Fruit fly (Drosophila melanogaster): ENCODE data around the gene Cen.

Gene Cen

dm6 chr2L:20645394-20645869, 36.2 kb downstream of the Cen start, which contains the start of the genes phr6-4 and CG2608 (continued):
- TF ChIP-seq Antp (GFP tag; optimal IDR thresholded peaks at IDR 0.05) (peak; percentile 76), Adf1 (GFP tag; IDR thresholded peaks at IDR 0.05) (peak; percentile 56), hbn (GFP tag; IDR thresholded peaks at IDR 0.05; ENCODE audit: partially characterized antibody) (no peak), Awh (GFP tag; IDR thresholded peaks at IDR 0.05) (peak; percentile 72), CG3726 (GFP tag; IDR thresholded peaks at IDR 0.05) (peak; percentile 63; the same call in 1 of the 3 replicates), CG15514 (GFP tag; optimal IDR thresholded peaks at IDR 0.05) (peak; percentile 87), CG32772 (GFP tag; IDR thresholded peaks at IDR 0.05) (peak; percentile 83), Ada2b (GFP tag; IDR thresholded peaks at IDR 0.05) (peak; percentile 81), CG31388 (GFP tag; optimal IDR thresholded peaks at IDR 0.05) (peak; percentile 69), ems (GFP tag; optimal IDR thresholded peaks at IDR 0.05) (peak; percentile 87), croc (GFP tag; conservative IDR thresholded peaks at IDR 0.05) (peak; percentile 83), CG3407 (GFP tag; optimal IDR thresholded peaks at IDR 0.05) (peak; percentile 84), CG12071 (GFP tag; optimal IDR thresholded peaks at IDR 0.05) (peak; percentile 85), nom (GFP tag; optimal IDR thresholded peaks at IDR 0.05) (peak; percentile 86), CG6654 (GFP tag; optimal IDR thresholded peaks at IDR 0.05) (peak; percentile 76), CG16813 (GFP tag; IDR thresholded peaks at IDR 0.05; ENCODE audit: partially characterized antibody) (no peak), Kr (GFP tag; optimal IDR thresholded peaks at IDR 0.05) (no peak), gt (GFP tag; IDR thresholded peaks at IDR 0.05) (peak; percentile 64), so (GFP tag; IDR thresholded peaks at IDR 0.05) (peak; percentile 89), ara (GFP tag; IDR thresholded peaks at IDR 0.05) (peak; percentile 80; the same call in 1 of the 2 replicates), Ravus (GFP tag; IDR thresholded peaks at IDR 0.05) (peak; percentile 66), Bteb2 (GFP tag; optimal IDR thresholded peaks at IDR 0.05) (peak; percentile 90), Lpt (GFP tag; optimal IDR thresholded peaks at IDR 0.05) (no peak), sima (GFP tag; optimal IDR thresholded peaks at IDR 0.05) (peak; percentile 24), da (GFP tag; optimal IDR thresholded peaks at IDR 0.05) (peak; percentile 71), CG10321 (GFP tag; IDR thresholded peaks at IDR 0.05) (peak; percentile 56; the same call in 1 of the 2 replicates), CG11695 (GFP tag; IDR thresholded peaks at IDR 0.05) (peak; percentile 89), CG2199 (GFP tag; IDR thresholded peaks at IDR 0.05) (peak; percentile 74; the same call in 2 of the 3 replicates), BtbVII (GFP tag; optimal IDR thresholded peaks at IDR 0.05) (peak; percentile 89), E2f2 (GFP tag; IDR thresholded peaks at IDR 0.05) (peak; percentile 81), Mad (GFP tag; optimal IDR thresholded peaks at IDR 0.05) (peak; percentile 87), unpg (GFP tag; optimal IDR thresholded peaks at IDR 0.05) (peak; percentile 94), toy (GFP tag; IDR thresholded peaks at IDR 0.05) (peak; percentile 64), CG9215 (GFP tag; IDR thresholded peaks at IDR 0.05) (peak; percentile 86), CG43689 (GFP tag; IDR thresholded peaks at IDR 0.05) (peak; percentile 50; the same call in 1 of the 2 replicates), CG13894 (tag; optimal IDR thresholded peaks at IDR 0.05) (peak; percentile 88), ac (GFP tag; optimal IDR thresholded peaks at IDR 0.05) (peak; percentile 78), CG9437 (GFP tag; optimal IDR thresholded peaks at IDR 0.05) (peak; percentile 90), CG11093 (GFP tag; IDR thresholded peaks at IDR 0.05) (peak; percentile 85), NK7.1 (GFP tag; optimal IDR thresholded peaks at IDR 0.05) (peak; percentile 80), abd-A (tag; optimal IDR thresholded peaks at IDR 0.05) (no peak), CG18262 (tag; optimal IDR thresholded peaks at IDR 0.05) (peak; percentile 95), Hmr (GFP tag; optimal IDR thresholded peaks at IDR 0.05) (peak; percentile 95), CG4730 (GFP tag; IDR thresholded peaks at IDR 0.05) (peak; percentile 73), onecut (GFP tag; IDR thresholded peaks at IDR 0.05) (peak; percentile 81), fu2 (GFP tag; optimal IDR thresholded peaks at IDR 0.05) (peak; percentile 87), CG17912 (GFP tag; optimal IDR thresholded peaks at IDR 0.05) (no peak), PHDP (tag; optimal IDR thresholded peaks at IDR 0.05) (peak; percentile 96), pb (GFP tag; optimal IDR thresholded peaks at IDR 0.05) (peak; percentile 51), sens (GFP tag) (peak; percentile 98), z (GFP tag; IDR thresholded peaks at IDR 0.05) (no peak), Sox102F (GFP tag; optimal IDR thresholded peaks at IDR 0.05) (peak; percentile 92)

Measured in whole organism, embryonic.